Worm (Caenorhabditis elegans): ENCODE results near the gene del-10.

- TF ChIP-seq ama-1 (optimal IDR thresholded peaks at IDR 0.05) (no peak), lin-15B (tag; optimal IDR thresholded peaks at IDR 0.05) (no peak), sea-2 (GFP tag; optimal IDR thresholded peaks at IDR 0.05) (no peak), jun-1 (tag; optimal IDR thresholded peaks at IDR 0.05) (no peak), lin-39 (tag; optimal IDR thresholded peaks at IDR 0.05) (no peak), unc-62 (GFP tag; optimal IDR thresholded peaks at IDR 0.05) (no peak), elt-3 (tag; optimal IDR thresholded peaks at IDR 0.05) (no peak), mdl-1 (tag; optimal IDR thresholded peaks at IDR 0.05) (no peak), fos-1 (tag; optimal IDR thresholded peaks at IDR 0.05) (no peak), nhr-28 (tag; optimal IDR thresholded peaks at IDR 0.05) (no peak), zag-1 (tag; optimal IDR thresholded peaks at IDR 0.05) (no peak), nhr-76 (tag; optimal IDR thresholded peaks at IDR 0.05) (no peak), pqm-1 (tag; optimal IDR thresholded peaks at IDR 0.05) (no peak)
Observed at ce11 chrII:6523940-6524339, 42.0 kb upstream of the del-10 start.

Measured in whole organism, L3 larva.